Worm (Caenorhabditis elegans) whole organism, L4 larva: ENCODE measurements around the gene bus-18.

ENCODE experiments used
- D1046.2 ChIP-seq: fragments of 200-800 bp; sonication (Bioruptor generic); IDR thresholded peaks from 2 replicates; pipeline ENCODE4 v1.3.6; 2022; ENCODE audit warnings: missing genetic modification characterization, missing compliant biosample characterization
- F10B5.3 ChIP-seq: sonication (generic microtip); optimal IDR thresholded peaks from 2 replicates; lab custom pipeline; 2016; ENCODE audit warnings: mild to moderate bottlenecking, missing genetic modification characterization, missing compliant biosample characterization
- F49E8.2 ChIP-seq: sonication (generic microtip); optimal IDR thresholded peaks from 2 replicates; lab custom pipeline; 2016; ENCODE audit warnings: missing compliant biosample characterization, mild to moderate bottlenecking, missing genetic modification characterization, borderline replicate concordance
- T20F7.1 ChIP-seq: fragments of 200-800 bp; sonication (Bioruptor generic); optimal IDR thresholded peaks from 2 replicates; lab custom pipeline; 2018; ENCODE audit warnings: mild to moderate bottlenecking, missing genetic modification characterization, missing compliant biosample characterization
- T26A8.4 ChIP-seq: fragments of 200-800 bp; sonication (Bioruptor generic); IDR thresholded peaks from 2 replicates; pipeline ENCODE4 v1.3.6; 2022; ENCODE audit warnings: missing genetic modification characterization, missing compliant biosample characterization
- Y105C5A.15 ChIP-seq: fragments of 200-800 bp; sonication (Bioruptor generic); IDR thresholded peaks from 2 replicates; pipeline ENCODE4 v1.3.6; 2022; ENCODE audit warnings: missing genetic modification characterization, missing compliant biosample characterization
- Y48G9A.11 ChIP-seq: fragments of 200-800 bp; sonication (Bioruptor generic); IDR thresholded peaks from 2 replicates; pipeline ENCODE4 v1.3.6; 2022; ENCODE audit warnings: missing genetic modification reagents, missing genetic modification characterization, missing compliant biosample characterization
- Y5F2A.4 ChIP-seq: fragments of 200-800 bp; sonication (Bioruptor generic); optimal IDR thresholded peaks from 2 replicates; lab custom pipeline; 2018; ENCODE audit warnings: mild to moderate bottlenecking, missing genetic modification characterization, missing compliant biosample characterization
- ZK337.2 ChIP-seq: fragments of 200-800 bp; sonication (Bioruptor generic); IDR thresholded peaks from 2 replicates; pipeline ENCODE4 v1.3.6; 2022; ENCODE audit warnings: missing genetic modification reagents, missing genetic modification characterization, missing compliant biosample characterization
- ZK546.5 ChIP-seq, 2 experiments: sonication (generic microtip); optimal IDR thresholded peaks; 2 replicates each; lab custom pipeline; 2017; ENCODE audit warnings: missing biosample characterization in 2 of 2, missing genetic modification characterization in 2 of 2
- aha-1 ChIP-seq: fragments of 150-350 bp; peaks from one replicate; lab custom pipeline; 2014; ENCODE audit warnings: missing biosample characterization, missing genetic modification characterization
- ama-1 ChIP-seq: fragments of 150-350 bp; optimal IDR thresholded peaks from 2 replicates; lab custom pipeline; 2014; ENCODE audit warnings: inconsistent platforms, mixed read lengths
- ceh-20 ChIP-seq: fragments of 200-800 bp; sonication (Bioruptor generic); IDR thresholded peaks from 2 replicates; pipeline ENCODE4 v1.3.6; 2022; ENCODE audit warnings: missing genetic modification reagents, missing genetic modification characterization, missing compliant biosample characterization
- ceh-28 ChIP-seq: fragments of 150-350 bp; optimal IDR thresholded peaks from 2 replicates; lab custom pipeline; 2014; ENCODE audit warnings: missing biosample characterization, missing genetic modification reagents, missing genetic modification characterization
- ceh-32 ChIP-seq: sonication (generic microtip); optimal IDR thresholded peaks from 2 replicates; lab custom pipeline; 2016; ENCODE audit warnings: mild to moderate bottlenecking, missing genetic modification characterization, missing compliant biosample characterization; ENCODE audit not compliant: poor library complexity
- ceh-82 ChIP-seq: sonication (generic microtip); optimal IDR thresholded peaks from 2 replicates; lab custom pipeline; 2017; ENCODE audit warnings: missing biosample characterization, missing genetic modification characterization
- dmd-6 ChIP-seq: fragments of 200-800 bp; sonication (Bioruptor generic); IDR thresholded peaks from 2 replicates; pipeline ENCODE4 v1.3.6; 2022; ENCODE audit warnings: missing genetic modification reagents, missing genetic modification characterization, missing compliant biosample characterization
- dpl-1 ChIP-seq: fragments of 150-350 bp; optimal IDR thresholded peaks from 2 replicates; lab custom pipeline; 2014; ENCODE audit warnings: missing biosample characterization, missing genetic modification reagents, missing genetic modification characterization
- duxl-1 ChIP-seq: sonication (generic microtip); optimal IDR thresholded peaks from 2 replicates; lab custom pipeline; 2016; ENCODE audit warnings: mild to moderate bottlenecking, missing genetic modification characterization, moderate library complexity, missing compliant biosample characterization; ENCODE audit not compliant: poor library complexity
- fkh-10 ChIP-seq: fragments of 150-350 bp; optimal IDR thresholded peaks from 2 replicates; lab custom pipeline; 2014; ENCODE audit warnings: missing biosample characterization, missing genetic modification reagents, missing genetic modification characterization
- gei-8 ChIP-seq: fragments of 200-800 bp; sonication (Bioruptor generic); optimal IDR thresholded peaks from 2 replicates; lab custom pipeline; 2018; ENCODE audit warnings: mild to moderate bottlenecking, missing genetic modification characterization, missing compliant biosample characterization
- hlh-30 ChIP-seq: sonication (generic microtip); optimal IDR thresholded peaks from 2 replicates; lab custom pipeline; 2017; ENCODE audit warnings: antibody characterized with exemption, mild to moderate bottlenecking, missing genetic modification characterization, missing compliant biosample characterization; ENCODE audit not compliant: insufficient read depth
- hmg-1.1 ChIP-seq: fragments of 200-800 bp; sonication (Bioruptor generic); IDR thresholded peaks from 2 replicates; pipeline ENCODE4 v1.3.6; 2022; ENCODE audit warnings: missing genetic modification reagents, missing genetic modification characterization, missing compliant biosample characterization
- lim-7 ChIP-seq: fragments of 200-800 bp; sonication (Bioruptor generic); IDR thresholded peaks from 2 replicates; pipeline ENCODE4 v1.3.6; 2022; ENCODE audit warnings: missing genetic modification characterization, missing compliant biosample characterization
- lin-13 ChIP-seq: fragments of 150-350 bp; optimal IDR thresholded peaks from 2 replicates; lab custom pipeline; 2014; ENCODE audit warnings: missing biosample characterization, missing genetic modification reagents, missing genetic modification characterization
- lin-15B ChIP-seq: fragments of 150-350 bp; sonication (generic microtip); optimal IDR thresholded peaks from 3 replicates; lab custom pipeline; 2014; ENCODE audit warnings: missing biosample characterization, missing genetic modification characterization
- lin-29 ChIP-seq: fragments of 200-800 bp; sonication (Bioruptor generic); IDR thresholded peaks from 2 replicates; pipeline ENCODE4 v1.3.6; 2022; ENCODE audit warnings: missing genetic modification reagents, missing genetic modification characterization, missing compliant biosample characterization
- lin-38 ChIP-seq: fragments of 200-800 bp; sonication (Bioruptor generic); IDR thresholded peaks from 2 replicates; pipeline ENCODE4 v1.3.6; 2022; ENCODE audit warnings: missing genetic modification reagents, missing genetic modification characterization, missing compliant biosample characterization
- lin-39 ChIP-seq: fragments of 150-350 bp; optimal IDR thresholded peaks from 2 replicates; lab custom pipeline; 2014; ENCODE audit warnings: missing biosample characterization, missing genetic modification reagents, missing genetic modification characterization
- lir-3 ChIP-seq: sonication (generic microtip); optimal IDR thresholded peaks from 2 replicates; lab custom pipeline; 2016; ENCODE audit warnings: mild to moderate bottlenecking, missing genetic modification characterization, missing compliant biosample characterization
- mdl-1 ChIP-seq, 2 experiments: fragments of 150-350 bp in 1 of 2; sonication (generic microtip) in 1 of 2; optimal IDR thresholded peaks; 2 replicates each; lab custom pipeline; 2014 to 2017; ENCODE audit warnings: missing biosample characterization in 2 of 2, missing genetic modification characterization in 2 of 2
- mdt-29 ChIP-seq: fragments of 200-800 bp; sonication (Bioruptor generic); IDR thresholded peaks from 2 replicates; pipeline ENCODE4 v1.3.6; 2022; ENCODE audit warnings: missing genetic modification reagents, missing genetic modification characterization, missing compliant biosample characterization
- mes-2 ChIP-seq: sonication (generic microtip); optimal IDR thresholded peaks from 2 replicates; lab custom pipeline; 2016; ENCODE audit warnings: missing genotype, mild to moderate bottlenecking, missing genetic modification characterization, missing compliant biosample characterization; ENCODE audit not compliant: poor library complexity, severe bottlenecking
- mxl-2 ChIP-seq: fragments of 200-800 bp; sonication (Bioruptor generic); conservative IDR thresholded peaks from 2 replicates; pipeline ENCODE4 v1.3.6; 2022; ENCODE audit warnings: missing genetic modification reagents, missing genetic modification characterization, missing compliant biosample characterization
- nhr-10 ChIP-seq: fragments of 150-350 bp; optimal IDR thresholded peaks from 2 replicates; lab custom pipeline; 2014; ENCODE audit warnings: missing biosample characterization, missing genetic modification characterization
- nhr-102 ChIP-seq: sonication (generic microtip); optimal IDR thresholded peaks from 2 replicates; lab custom pipeline; 2016; ENCODE audit warnings: mild to moderate bottlenecking, missing genetic modification characterization, moderate library complexity, missing compliant biosample characterization
- nhr-237 ChIP-seq: sonication (generic microtip); optimal IDR thresholded peaks from 2 replicates; lab custom pipeline; 2017; ENCODE audit warnings: missing biosample characterization, missing genetic modification characterization
- nhr-25 ChIP-seq: sonication (generic microtip); optimal IDR thresholded peaks from 2 replicates; lab custom pipeline; 2017; ENCODE audit warnings: missing genetic modification characterization, mild to moderate bottlenecking, missing compliant biosample characterization, antibody characterized with exemption, moderate library complexity, borderline replicate concordance; ENCODE audit not compliant: insufficient read depth
- nhr-42 ChIP-seq: fragments of 200-800 bp; sonication (Bioruptor generic); IDR thresholded peaks from 2 replicates; pipeline ENCODE4 v1.3.6; 2022; ENCODE audit warnings: missing genetic modification characterization, missing compliant biosample characterization
- nhr-48 ChIP-seq: sonication (generic microtip); optimal IDR thresholded peaks from 2 replicates; lab custom pipeline; 2016; ENCODE audit warnings: mild to moderate bottlenecking, missing genetic modification characterization, missing compliant biosample characterization
- nhr-76 ChIP-seq: fragments of 150-350 bp; optimal IDR thresholded peaks from 2 replicates; lab custom pipeline; 2014; ENCODE audit warnings: missing biosample characterization, missing genetic modification characterization
- pqm-1 ChIP-seq: sonication (generic microtip); optimal IDR thresholded peaks from 2 replicates; lab custom pipeline; 2017; ENCODE audit warnings: missing biosample characterization, missing genetic modification characterization
- rbr-2 ChIP-seq: sonication (generic microtip); optimal IDR thresholded peaks from 2 replicates; lab custom pipeline; 2016; ENCODE audit warnings: missing genotype, missing genetic modification characterization, missing compliant biosample characterization
- sdz-12 ChIP-seq: fragments of 200-800 bp; sonication (Bioruptor generic); optimal IDR thresholded peaks from 2 replicates; lab custom pipeline; 2018; ENCODE audit warnings: mild to moderate bottlenecking, missing genetic modification characterization, missing compliant biosample characterization
- skn-1 ChIP-seq: fragments of 150-350 bp; optimal IDR thresholded peaks from 2 replicates; lab custom pipeline; 2014; ENCODE audit warnings: missing biosample characterization, missing genetic modification characterization
- snpc-4 ChIP-seq: fragments of 150-350 bp; optimal IDR thresholded peaks from 2 replicates; lab custom pipeline; 2014; ENCODE audit warnings: missing biosample characterization, missing genetic modification characterization
- tag-97 ChIP-seq: fragments of 200-800 bp; sonication (Bioruptor generic); IDR thresholded peaks from 2 replicates; pipeline ENCODE4 v1.3.6; 2022; ENCODE audit warnings: missing genetic modification characterization, missing compliant biosample characterization
- zag-1 ChIP-seq: fragments of 150-350 bp; optimal IDR thresholded peaks from 2 replicates; lab custom pipeline; 2014; ENCODE audit warnings: missing biosample characterization, missing genetic modification characterization
- zfp-2 ChIP-seq: sonication (generic microtip); optimal IDR thresholded peaks from 2 replicates; lab custom pipeline; 2016; ENCODE audit warnings: mild to moderate bottlenecking, missing genetic modification characterization, missing compliant biosample characterization
- zip-11 ChIP-seq: fragments of 200-800 bp; sonication (Bioruptor generic); IDR thresholded peaks from 2 replicates; pipeline ENCODE4 v1.3.6; 2022; ENCODE audit warnings: missing genetic modification characterization, missing compliant biosample characterization
- zip-2 ChIP-seq: fragments of 150-350 bp; optimal IDR thresholded peaks from 2 replicates; lab custom pipeline; 2014; ENCODE audit warnings: missing biosample characterization, missing genetic modification characterization

bus-18 gene

DNA sequence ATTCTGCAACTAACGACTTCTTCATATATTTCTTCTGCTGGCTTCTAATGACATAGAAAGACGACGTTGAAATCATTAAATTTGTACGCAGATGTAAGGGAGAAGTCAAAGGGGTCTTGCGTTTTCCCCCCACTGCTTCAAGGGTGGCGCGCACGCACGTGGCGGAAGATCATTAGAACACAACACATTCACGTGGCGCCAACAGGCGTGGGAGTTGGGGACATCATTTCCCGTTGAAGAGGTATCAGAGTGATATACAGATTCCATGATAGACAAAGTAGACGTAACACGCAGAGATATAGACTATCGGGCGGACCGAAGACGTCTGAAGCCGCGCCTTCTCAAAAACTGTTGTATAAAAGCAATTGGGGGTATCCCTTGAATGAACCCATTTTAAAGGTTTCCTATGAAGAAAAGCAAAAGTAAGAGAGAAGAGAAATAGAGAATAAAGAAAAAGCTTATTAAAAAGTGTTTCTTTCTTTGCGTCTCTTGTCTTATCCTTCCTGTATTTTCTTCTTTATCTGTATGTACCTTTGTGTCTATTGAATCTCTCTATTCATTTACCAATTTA, 25.8 kb downstream of the bus-18 start:
- no peak for TF ChIP-seq zag-1 (tag; lab: Kevin White, UChicago)
- TF ChIP-seq T26A8.4 (GFP tag; lab: Robert Waterston, UW) = peak; percentile 59
- TF ChIP-seq lin-38 (GFP tag; lab: Robert Waterston, UW) = peak; percentile 37; the same call in 1 of the 2 replicates
- no peak for TF ChIP-seq ZK546.5 (tag; optimal IDR thresholded peaks at IDR 0.05; lab: Kevin White, UChicago)
- peak; percentile 82 for TF ChIP-seq hlh-30 (tag; lab: Kevin White, UChicago)
- no peak for TF ChIP-seq lim-7 (GFP tag; lab: Robert Waterston, UW)
- no peak for TF ChIP-seq lin-15B
- no peak for TF ChIP-seq aha-1 (tag; lab: Kevin White, UChicago)
- TF ChIP-seq ceh-32 = no peak
- TF ChIP-seq ceh-20 (GFP tag; lab: Robert Waterston, UW) = peak; percentile 65; the same call in 1 of the 2 replicates
- peak; percentile 31 for TF ChIP-seq sdz-12 (GFP tag; lab: Kevin White, UChicago)
- no peak for TF ChIP-seq D1046.2 (GFP tag; lab: Robert Waterston, UW)
- TF ChIP-seq lir-3 (tag; lab: Kevin White, UChicago) = no peak
- TF ChIP-seq snpc-4 = no peak
- peak; percentile 30 for TF ChIP-seq rbr-2
- TF ChIP-seq F10B5.3 (tag; lab: Kevin White, UChicago) = no peak
- no peak for TF ChIP-seq Y48G9A.11 (GFP tag; lab: Robert Waterston, UW)
- peak; percentile 63; the same call in 1 of the 2 replicates for TF ChIP-seq lin-29 (GFP tag; lab: Robert Waterston, UW)
- TF ChIP-seq T20F7.1 (GFP tag; lab: Kevin White, UChicago) = no peak
- no peak for TF ChIP-seq ZK337.2 (GFP tag; lab: Robert Waterston, UW)
- TF ChIP-seq zfp-2 (tag; lab: Kevin White, UChicago) = no peak
- peak; percentile 28 for TF ChIP-seq duxl-1 (tag; lab: Kevin White, UChicago)
- TF ChIP-seq skn-1 = no peak
- peak; percentile 84 for TF ChIP-seq nhr-102 (tag; lab: Kevin White, UChicago)
- peak; percentile 94 for TF ChIP-seq mxl-2 (GFP tag; lab: Robert Waterston, UW)
- no peak for TF ChIP-seq ceh-28 (tag; lab: Kevin White, UChicago)
- TF ChIP-seq nhr-42 (GFP tag; lab: Robert Waterston, UW) = no peak
- no peak for TF ChIP-seq mes-2 (tag; lab: Kevin White, UChicago)
- TF ChIP-seq lin-13 (GFP tag; lab: Kevin White, UChicago) = no peak
- TF ChIP-seq mdl-1 (tag; optimal IDR thresholded peaks at IDR 0.05; lab: Kevin White, UChicago) = peak; percentile 88 to 92
- TF ChIP-seq hmg-1.1 = 0 out of 2 replicates have a peak, but pooled peaks have one; percentile 34
- no peak for TF ChIP-seq mdt-29
- peak; percentile 82 for TF ChIP-seq dmd-6 (GFP tag; lab: Robert Waterston, UW)
- no peak for TF ChIP-seq ama-1 (lab: Kevin White, UChicago)
- TF ChIP-seq ceh-82 (tag; lab: Kevin White, UChicago) = no peak
- no peak for TF ChIP-seq F49E8.2 (tag; lab: Kevin White, UChicago)
- no peak for TF ChIP-seq zip-11 (GFP tag; lab: Robert Waterston, UW)
- TF ChIP-seq nhr-25 = peak; percentile 72
- peak; percentile 28 for TF ChIP-seq nhr-10 (tag; lab: Kevin White, UChicago)
- no peak for TF ChIP-seq lin-39 (tag; lab: Kevin White, UChicago)
- TF ChIP-seq nhr-48 (tag; lab: Kevin White, UChicago) = peak; percentile 99
- TF ChIP-seq Y5F2A.4 (GFP tag; lab: Kevin White, UChicago) = no peak
- peak; percentile 11 for TF ChIP-seq gei-8 (GFP tag; lab: Kevin White, UChicago)
- TF ChIP-seq zip-2 (tag; lab: Kevin White, UChicago) = no peak
- no peak for TF ChIP-seq nhr-76 (tag; lab: Kevin White, UChicago)
- TF ChIP-seq tag-97 (GFP tag; lab: Robert Waterston, UW) = no peak
- no peak for TF ChIP-seq fkh-10 (GFP tag; lab: Kevin White, UChicago)
- TF ChIP-seq dpl-1 = peak; percentile 13
- TF ChIP-seq Y105C5A.15 = no peak
- no peak for TF ChIP-seq pqm-1
- TF ChIP-seq nhr-237 = no peak
